Fruit fly (Drosophila melanogaster) whole organism, embryonic: Measurements from ENCODE around the gene CG15423.

Experiments used
- Awh ChIP-seq: fragments of 200-800 bp; sonication (Bioruptor generic); IDR thresholded peaks from 2 replicates; pipeline ENCODE4, ENCODE4 v1.3.6; 2022; ENCODE audit warnings: missing biosample characterization, missing genetic modification characterization
- Bteb2 ChIP-seq: fragments of 200-800 bp; sonication (Bioruptor generic); optimal IDR thresholded peaks from 2 replicates; lab custom pipeline; 2016; ENCODE audit warnings: missing biosample characterization, missing genetic modification characterization
- CG10366 ChIP-seq: fragments of 200-800 bp; sonication (Bioruptor generic); IDR thresholded peaks from 2 replicates; pipeline ENCODE4 v1.3.6; 2022; ENCODE audit warnings: missing biosample characterization, missing genetic modification characterization
- CG10654 ChIP-seq: fragments of 200-800 bp; sonication (Bioruptor generic); optimal IDR thresholded peaks from 2 replicates; lab custom pipeline; 2016; ENCODE audit warnings: missing biosample characterization, missing genetic modification characterization
- CG11723 ChIP-seq: fragments of 200-800 bp; sonication (Bioruptor generic); optimal IDR thresholded peaks from 2 replicates; lab custom pipeline; 2017; ENCODE audit warnings: missing biosample characterization, mild to moderate bottlenecking, missing genetic modification characterization
- CG13624 ChIP-seq: fragments of 200-800 bp; sonication (Bioruptor generic); optimal IDR thresholded peaks from 2 replicates; lab custom pipeline; 2016; ENCODE audit warnings: missing biosample characterization, missing genetic modification characterization
- CG14965 ChIP-seq: fragments of 200-800 bp; sonication (Bioruptor generic); optimal IDR thresholded peaks from 2 replicates; lab custom pipeline; 2016; ENCODE audit warnings: missing biosample characterization, missing genetic modification characterization, borderline replicate concordance
- CG18011 ChIP-seq: fragments of 200-800 bp; sonication (Bioruptor generic); optimal IDR thresholded peaks from 2 replicates; lab custom pipeline; 2017; ENCODE audit warnings: missing biosample characterization, missing genetic modification characterization, mild to moderate bottlenecking, moderate library complexity, missing genotype
- CG18262 ChIP-seq: fragments of 200-800 bp; optimal IDR thresholded peaks from 3 replicates; lab custom pipeline; 2019; ENCODE audit warnings: missing biosample characterization, mild to moderate bottlenecking, missing genetic modification characterization, moderate library complexity
- CG18476 ChIP-seq: fragments of 200-800 bp; sonication (Bioruptor generic); optimal IDR thresholded peaks from 2 replicates; lab custom pipeline; 2016; ENCODE audit warnings: missing biosample characterization, mild to moderate bottlenecking, missing genetic modification characterization
- CG2678 ChIP-seq: fragments of 200-800 bp; sonication (Bioruptor generic); optimal IDR thresholded peaks from 3 replicates; lab custom pipeline; 2019; ENCODE audit warnings: missing biosample characterization, mild to moderate bottlenecking, missing genetic modification characterization, moderate library complexity
- CG2875 ChIP-seq: fragments of 200-800 bp; sonication (Bioruptor generic); optimal IDR thresholded peaks from 2 replicates; lab custom pipeline; 2017; ENCODE audit warnings: missing biosample characterization, mild to moderate bottlenecking, missing genetic modification characterization, missing genetic modification reagents
- CG7372 ChIP-seq: fragments of 200-800 bp; sonication (Bioruptor generic); IDR thresholded peaks from 2 replicates; pipeline ENCODE4 v1.3.6; 2022; ENCODE audit warnings: missing biosample characterization, missing genetic modification characterization
- CG8478 ChIP-seq: fragments of >200 bp; optimal IDR thresholded peaks from 2 replicates; lab custom pipeline; 2018
- CG9876 ChIP-seq: fragments of 200-800 bp; sonication (Bioruptor generic); optimal IDR thresholded peaks from 2 replicates; lab custom pipeline; 2016; ENCODE audit warnings: missing biosample characterization, missing genetic modification characterization
- Dbx ChIP-seq: fragments of 200-800 bp; sonication (Bioruptor generic); IDR thresholded peaks from 3 replicates; pipeline ENCODE4 v1.3.6; 2022; ENCODE audit warnings: missing biosample characterization, missing genetic modification characterization
- GATAe ChIP-seq: fragments of 200-800 bp; sonication (Bioruptor generic); conservative IDR thresholded peaks from 2 replicates; pipeline ENCODE4 v1.3.6; 2022; ENCODE audit warnings: missing biosample characterization, missing genetic modification characterization
- HLHmδ ChIP-seq: fragments of 200-800 bp; sonication (Bioruptor generic); optimal IDR thresholded peaks from 2 replicates; lab custom pipeline; 2018; ENCODE audit warnings: missing biosample characterization, mild to moderate bottlenecking, missing genetic modification characterization, moderate library complexity
- Hr39 ChIP-seq: fragments of >200 bp; optimal IDR thresholded peaks from 2 replicates; lab custom pipeline; 2017
- Pdp1 ChIP-seq, 2 experiments: fragments of 200-800 bp; sonication (Bioruptor generic); optimal IDR thresholded peaks; 3 replicates each; lab custom pipeline; 2016; ENCODE audit warnings: missing biosample characterization in 2 of 2, missing genetic modification characterization in 2 of 2, mild to moderate bottlenecking in 1 of 2, moderate library complexity in 1 of 2
- Poxn ChIP-seq: fragments of 200-800 bp; sonication (Bioruptor generic); IDR thresholded peaks from 2 replicates; pipeline ENCODE4 v1.3.6; 2022; ENCODE audit warnings: missing biosample characterization, missing genetic modification characterization
- YL-1 ChIP-seq: fragments of 200-800 bp; sonication (Bioruptor generic); optimal IDR thresholded peaks from 3 replicates; lab custom pipeline; 2017; ENCODE audit warnings: missing biosample characterization, mild to moderate bottlenecking, missing genetic modification characterization
- abd-A ChIP-seq: fragments of 200-800 bp; sonication (Bioruptor generic); optimal IDR thresholded peaks from 3 replicates; lab custom pipeline; 2019; ENCODE audit warnings: missing biosample characterization, mild to moderate bottlenecking, missing genetic modification characterization, moderate library complexity
- bigmax ChIP-seq: fragments of 200-800 bp; sonication (Bioruptor generic); optimal IDR thresholded peaks from 2 replicates; lab custom pipeline; 2018; ENCODE audit warnings: missing biosample characterization, mild to moderate bottlenecking, missing genetic modification characterization
- croc ChIP-seq: fragments of 200-800 bp; sonication (Bioruptor generic); conservative IDR thresholded peaks from 3 replicates; pipeline ENCODE4 v1.3.6; 2022; ENCODE audit warnings: missing biosample characterization, missing genetic modification characterization
- esg ChIP-seq: fragments of 200-800 bp; sonication (Bioruptor generic); conservative IDR thresholded peaks from 2 replicates; pipeline ENCODE4 v1.3.6; 2022; ENCODE audit warnings: missing biosample characterization, missing genetic modification characterization
- exex ChIP-seq: fragments of 200-800 bp; sonication (Bioruptor generic); optimal IDR thresholded peaks from 4 replicates; lab custom pipeline; 2018; ENCODE audit warnings: missing biosample characterization, mild to moderate bottlenecking, missing genetic modification characterization, moderate library complexity
- eyg ChIP-seq: fragments of 200-800 bp; sonication (Bioruptor generic); optimal IDR thresholded peaks from 3 replicates; lab custom pipeline; 2016; ENCODE audit warnings: missing biosample characterization, missing genetic modification characterization
- gcm ChIP-seq: fragments of 200-800 bp; sonication (Bioruptor generic); optimal IDR thresholded peaks from 2 replicates; lab custom pipeline; 2019; ENCODE audit warnings: missing biosample characterization, mild to moderate bottlenecking, missing genetic modification characterization, moderate library complexity
- insv ChIP-seq, 2 experiments: fragments of 200-800 bp; sonication (Bioruptor generic); optimal IDR thresholded peaks; 3 replicates each; lab custom pipeline; 2016 to 2018; ENCODE audit warnings: missing biosample characterization in 2 of 2, missing genetic modification characterization in 2 of 2
- jumu ChIP-seq: fragments of 200-800 bp; sonication (Bioruptor generic); optimal IDR thresholded peaks from 3 replicates; lab custom pipeline; 2016; ENCODE audit warnings: missing biosample characterization, missing genetic modification characterization
- lab ChIP-seq: fragments of 200-800 bp; sonication (Bioruptor generic); optimal IDR thresholded peaks from 3 replicates; lab custom pipeline; 2017; ENCODE audit warnings: missing biosample characterization, missing genetic modification characterization, mild to moderate bottlenecking, moderate library complexity, missing genetic modification reagents
- lola ChIP-seq, 3 experiments: fragments of >200 bp in 2 of 3; fragments of 200-800 bp in 1 of 3; sonication (Bioruptor generic) in 1 of 3; optimal IDR thresholded peaks; 2 replicates each; lab custom pipeline; 2017 to 2019; ENCODE audit warnings: missing biosample characterization in 3 of 3, missing genetic modification characterization in 3 of 3, mild to moderate bottlenecking in 1 of 3, moderate library complexity in 1 of 3
- mirr ChIP-seq: fragments of 200-800 bp; sonication (Bioruptor generic); optimal IDR thresholded peaks from 3 replicates; lab custom pipeline; 2018; ENCODE audit warnings: missing biosample characterization, mild to moderate bottlenecking, missing genetic modification characterization
- sima ChIP-seq: fragments of 200-800 bp; sonication (Bioruptor generic); optimal IDR thresholded peaks from 2 replicates; lab custom pipeline; 2016; ENCODE audit warnings: missing biosample characterization, missing genetic modification characterization
- sug ChIP-seq: fragments of 200-800 bp; optimal IDR thresholded peaks from 2 replicates; lab custom pipeline; 2019; ENCODE audit warnings: missing biosample characterization, mild to moderate bottlenecking, missing genetic modification characterization, moderate library complexity
- tap ChIP-seq: fragments of 200-800 bp; optimal IDR thresholded peaks from 3 replicates; lab custom pipeline; 2019; ENCODE audit warnings: missing biosample characterization, mild to moderate bottlenecking, missing genetic modification characterization, moderate library complexity
- wek ChIP-seq: fragments of 200-800 bp; sonication (Bioruptor generic); optimal IDR thresholded peaks from 3 replicates; lab custom pipeline; 2018; ENCODE audit warnings: missing biosample characterization, mild to moderate bottlenecking, missing genetic modification characterization, moderate library complexity
- zen ChIP-seq: fragments of 200-800 bp; sonication (Bioruptor generic); optimal IDR thresholded peaks from 3 replicates; lab custom pipeline; 2018; ENCODE audit warnings: missing biosample characterization, mild to moderate bottlenecking, missing genetic modification characterization, moderate library complexity

The CG15423 gene

DNA sequence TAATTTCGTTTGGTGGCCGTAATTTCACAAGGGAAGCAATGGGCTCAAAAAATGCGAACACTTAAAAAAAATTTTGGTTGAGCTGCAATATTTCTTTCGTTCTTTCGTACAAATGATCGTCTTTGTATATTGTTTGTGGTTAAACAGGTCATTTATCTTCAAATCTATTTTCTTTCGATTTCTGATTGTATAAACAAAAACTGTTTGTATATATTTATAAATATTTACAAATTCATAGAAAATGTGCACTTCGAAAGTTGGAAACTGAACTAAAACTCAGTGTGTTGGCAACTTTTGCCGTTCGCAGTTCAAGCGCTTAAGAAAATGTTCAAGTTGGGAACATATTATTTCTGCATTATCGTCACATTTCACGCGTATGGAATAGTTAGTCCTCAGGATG, 6.1 kb upstream of the CG15423 start, which contains the start of gene CG43797:
TSS of gene CG43797 (plus strand) at position 301 of the 400 bp plus-strand sequence.
- TF ChIP-seq Pdp1 (GFP tag; optimal IDR thresholded peaks at IDR 0.05; lab: Kevin White, UChicago) (no peak), gcm (no peak), tap (no peak), CG13624 (no peak), CG2875 (GFP tag; lab: Kevin White, UChicago) (no peak), CG10366 (GFP tag; lab: Robert Waterston, UW) (no peak), zen (tag; lab: Kevin White, UChicago) (no peak), eyg (GFP tag; lab: Kevin White, UChicago) (no peak), CG9876 (GFP tag; lab: Kevin White, UChicago) (no peak), lola (GFP tag; optimal IDR thresholded peaks at IDR 0.05; lab: Kevin White, UChicago) (no peak)
- TF ChIP-seq, all 482 proteins: peak for 0

- TF ChIP-seq CG11723 (GFP tag; lab: Kevin White, UChicago) (no peak), jumu (no peak), Bteb2 (GFP tag; lab: Kevin White, UChicago) (no peak), GATAe (GFP tag; lab: Robert Waterston, UW) (0 out of 2 replicates have a peak, but pooled peaks have one; percentile 13), Poxn (no peak), CG10654 (no peak), Awh (GFP tag; lab: Robert Waterston, UW) (0 out of 2 replicates have a peak, but pooled peaks have one; percentile 16), CG8478 (lab: Kevin White, UChicago) (no peak), sima (GFP tag; lab: Kevin White, UChicago) (no peak), CG2678 (tag; lab: Kevin White, UChicago) (no peak), HLHmδ (GFP tag; lab: Kevin White, UChicago) (no peak), wek (no peak), esg (GFP tag; lab: Robert Waterston, UW) (no peak), insv (GFP tag; optimal IDR thresholded peaks at IDR 0.05; lab: Kevin White, UChicago) (no peak), Hr39 (lab: Kevin White, UChicago) (no peak)
Observed at dm6 chr2L:4003780-4004179, 2.1 kb upstream of the CG15423 start, which contains the start of gene CG34176. Gene CG34176, plus strand, starts transcription at chr2L:4004080.

DNA sequence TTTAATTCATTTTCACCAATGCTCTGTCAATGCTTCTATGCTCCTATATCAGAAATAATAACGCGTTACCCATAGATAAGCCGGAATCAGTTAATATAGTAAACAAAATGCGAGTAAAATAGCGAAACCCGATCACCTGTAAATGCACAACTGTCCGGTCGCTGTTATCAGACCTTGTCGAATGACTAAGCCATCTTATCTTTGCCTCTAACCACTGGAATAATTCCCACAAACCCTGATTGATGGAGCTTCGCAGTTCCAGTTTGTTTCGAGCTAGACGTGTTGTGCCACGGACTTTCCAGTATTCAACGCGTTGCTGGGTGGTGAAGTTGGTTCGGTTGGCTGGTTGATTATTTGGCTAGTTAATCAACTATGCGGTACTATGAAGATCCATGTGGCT, 1.2 kb upstream of the CG15423 start, which contains the start of gene CG15422:
TSS of gene CG15422 (plus strand) at position 301 of the 400 bp plus-strand sequence.
- TF ChIP-seq YL-1 (GFP tag; lab: Kevin White, UChicago) (no peak), exex (tag; lab: Kevin White, UChicago) (peak; percentile 52), abd-A (tag; lab: Kevin White, UChicago) (no peak), bigmax (GFP tag; lab: Kevin White, UChicago) (no peak), CG14965 (GFP tag; lab: Kevin White, UChicago) (no peak), lab (peak; percentile 61), CG18476 (GFP tag; lab: Kevin White, UChicago) (no peak), croc (GFP tag; lab: Robert Waterston, UW) (no peak), CG18262 (tag; lab: Kevin White, UChicago) (no peak), sug (tag; lab: Kevin White, UChicago) (peak; percentile 6), CG18011 (GFP tag; lab: Kevin White, UChicago) (no peak), Dbx (GFP tag; lab: Robert Waterston, UW) (no peak), CG7372 (GFP tag; lab: Robert Waterston, UW) (no peak), mirr (GFP tag; lab: Kevin White, UChicago) (peak; percentile 31)
